Fruit fly (Drosophila melanogaster): ENCODE results near the gene CG14024.

Gene CG14024

DNA sequence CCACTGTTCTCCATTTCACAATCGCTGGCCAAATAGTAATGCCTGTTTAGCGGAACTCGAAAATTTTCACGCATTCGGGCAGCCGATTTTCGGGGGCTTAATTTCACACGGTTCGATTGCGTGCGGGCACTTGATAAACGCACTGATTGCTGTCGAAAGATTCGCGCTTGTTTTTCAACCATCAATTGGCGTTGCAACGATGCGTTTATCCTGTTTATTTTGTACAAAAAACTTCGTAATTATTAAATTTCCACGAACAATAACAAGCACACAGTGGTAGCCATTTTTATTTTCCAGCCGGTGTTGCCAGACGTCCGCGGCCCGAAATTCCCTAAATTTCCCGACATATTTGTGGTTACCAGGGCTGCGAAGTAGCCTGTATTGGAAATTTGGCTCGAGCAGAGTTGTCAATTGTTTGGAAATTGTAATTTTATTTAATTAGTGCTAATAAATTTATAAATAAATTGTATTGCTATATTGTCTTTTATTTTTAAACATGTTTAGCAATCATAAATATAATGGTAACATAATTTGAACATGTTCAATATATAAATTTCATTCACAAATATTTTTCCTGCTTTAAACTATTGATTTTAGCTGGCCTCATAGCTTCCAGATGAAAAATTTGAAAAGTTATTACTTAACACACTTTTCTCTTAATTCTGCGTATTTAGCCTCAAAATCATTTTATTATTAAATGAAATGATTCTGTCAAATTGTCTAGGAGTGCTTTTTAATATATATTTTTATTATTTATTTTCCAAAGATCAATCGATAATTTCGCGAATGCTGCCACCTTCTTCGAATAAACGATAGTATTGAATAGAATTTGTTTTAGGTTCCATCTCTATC, 11.9 kb upstream of the CG14024 start, which contains the start of the genes Ncoa6 and cype:
Gene Ncoa6, minus strand, starts transcription at position 270 of the 852 bp plus-strand sequence.
Gene cype, plus strand, starts transcription at position 814 of the 852 bp plus-strand sequence.
- TF ChIP-seq CG8478 (optimal IDR thresholded peaks at IDR 0.05) (no peak), CTCF (optimal IDR thresholded peaks at IDR 0.05) (no peak)

DNA sequence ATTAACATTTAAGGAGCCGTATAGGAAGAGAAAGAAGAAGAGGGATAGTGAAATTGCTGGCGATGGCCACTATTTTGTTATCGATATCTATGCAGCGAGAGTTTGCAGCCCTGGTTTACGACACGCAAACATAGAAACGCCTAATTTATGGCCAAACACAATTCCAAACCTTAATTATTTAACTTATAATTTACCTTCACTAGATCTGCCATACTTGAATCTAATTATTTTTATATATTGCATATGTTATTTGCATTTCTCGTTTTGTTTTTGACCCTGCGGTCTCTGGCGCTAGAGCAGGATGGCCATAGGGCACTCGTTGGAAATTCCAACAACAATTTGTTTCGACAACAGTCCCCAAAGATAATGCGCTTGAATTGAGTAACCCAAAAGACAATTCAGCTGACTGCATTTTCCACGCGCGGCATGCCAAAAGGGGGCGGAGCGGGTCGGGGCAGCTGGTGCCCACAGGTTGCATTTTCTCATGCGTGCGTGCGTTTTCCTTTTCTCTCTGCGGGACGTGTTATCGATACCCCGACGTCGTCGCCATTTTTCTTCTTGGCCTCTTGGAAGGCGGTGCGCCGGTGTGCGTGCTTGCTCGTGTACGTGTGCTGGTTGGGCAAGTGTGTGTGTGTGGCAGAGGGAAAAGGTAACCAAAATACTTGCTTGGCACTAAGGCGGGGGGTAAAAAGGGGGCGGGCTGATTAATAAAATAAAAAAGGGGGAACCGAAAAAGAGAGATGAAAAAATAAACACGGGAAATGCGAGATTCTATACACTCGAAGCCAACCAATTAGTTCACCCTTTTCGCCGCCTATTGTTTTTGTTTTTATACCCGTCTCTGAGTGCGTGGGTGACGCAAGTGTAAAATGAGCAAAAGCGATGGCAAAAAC, 10.5 kb upstream of the CG14024 start:
- TF ChIP-seq CTCF (optimal IDR thresholded peaks at IDR 0.05) (no peak), CG8478 (optimal IDR thresholded peaks at IDR 0.05) (no peak)

DNA sequence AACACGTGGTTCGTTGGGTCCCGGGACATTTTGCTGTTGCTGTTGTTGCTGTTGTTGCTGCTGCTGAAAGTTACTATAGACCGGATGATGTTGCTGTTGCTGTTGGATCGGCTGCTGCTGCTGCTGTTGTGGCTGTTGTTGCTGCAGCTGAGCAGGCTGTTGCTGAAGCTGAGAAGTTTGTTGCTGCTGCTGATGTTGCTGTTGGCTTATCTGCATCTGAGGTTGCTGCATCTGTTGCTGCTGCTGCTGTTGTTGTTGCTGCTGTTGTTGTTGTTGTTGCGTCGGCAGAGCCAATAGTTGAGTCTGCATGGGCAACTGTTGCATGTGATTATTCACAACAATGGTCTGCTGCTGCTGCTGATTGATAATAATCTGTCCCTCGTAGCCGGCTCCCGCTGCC, 6.3 kb upstream of the CG14024 start:
- TF ChIP-seq CG8478 (optimal IDR thresholded peaks at IDR 0.05) (no peak), CTCF (optimal IDR thresholded peaks at IDR 0.05) (no peak)

- TF ChIP-seq CTCF (optimal IDR thresholded peaks at IDR 0.05) (no peak), CG8478 (optimal IDR thresholded peaks at IDR 0.05) (no peak)
Observed at dm6 chr2L:5320063-5320462, 5.4 kb upstream of the CG14024 start.

- TF ChIP-seq CTCF (optimal IDR thresholded peaks at IDR 0.05): no peak
- TF ChIP-seq CG8478 (optimal IDR thresholded peaks at IDR 0.05): no peak
Observed at dm6 chr2L:5309369-5309768, 5.3 kb downstream of the CG14024 start.

DNA sequence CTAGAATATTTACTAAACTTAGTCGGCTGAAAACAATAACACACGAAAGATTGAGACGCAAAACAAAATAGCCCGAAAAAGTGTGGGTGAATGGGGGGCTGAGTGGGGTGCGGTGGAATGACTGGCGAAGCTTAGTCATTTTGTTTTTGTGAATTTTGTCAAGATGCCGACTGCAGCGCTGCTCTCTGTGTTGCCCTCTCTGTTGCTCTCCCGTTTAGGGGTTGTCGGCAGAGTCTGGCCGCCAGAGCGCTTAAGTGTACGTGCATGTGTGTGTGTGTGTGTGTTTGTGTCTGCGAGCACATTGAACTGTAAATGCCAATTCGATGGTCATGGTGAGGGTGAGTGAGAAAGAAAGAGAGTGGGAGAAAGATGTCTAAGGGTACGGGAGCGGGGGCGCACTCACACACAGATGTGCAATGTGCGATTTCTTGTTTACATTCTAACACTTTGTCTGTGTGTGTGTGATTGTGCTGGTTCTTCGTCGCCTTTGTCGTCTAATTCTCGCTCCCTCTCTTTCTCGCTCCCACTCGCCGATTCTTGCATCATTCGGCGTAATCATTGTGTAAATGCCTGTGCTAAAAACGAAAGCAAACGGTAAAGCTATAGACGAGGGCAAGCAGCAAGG, 8.2 kb downstream of the CG14024 start:
- TF ChIP-seq CTCF (optimal IDR thresholded peaks at IDR 0.05) (peak in 1 of 2 experiments; percentile 29), CG8478 (optimal IDR thresholded peaks at IDR 0.05) (no peak)

DNA sequence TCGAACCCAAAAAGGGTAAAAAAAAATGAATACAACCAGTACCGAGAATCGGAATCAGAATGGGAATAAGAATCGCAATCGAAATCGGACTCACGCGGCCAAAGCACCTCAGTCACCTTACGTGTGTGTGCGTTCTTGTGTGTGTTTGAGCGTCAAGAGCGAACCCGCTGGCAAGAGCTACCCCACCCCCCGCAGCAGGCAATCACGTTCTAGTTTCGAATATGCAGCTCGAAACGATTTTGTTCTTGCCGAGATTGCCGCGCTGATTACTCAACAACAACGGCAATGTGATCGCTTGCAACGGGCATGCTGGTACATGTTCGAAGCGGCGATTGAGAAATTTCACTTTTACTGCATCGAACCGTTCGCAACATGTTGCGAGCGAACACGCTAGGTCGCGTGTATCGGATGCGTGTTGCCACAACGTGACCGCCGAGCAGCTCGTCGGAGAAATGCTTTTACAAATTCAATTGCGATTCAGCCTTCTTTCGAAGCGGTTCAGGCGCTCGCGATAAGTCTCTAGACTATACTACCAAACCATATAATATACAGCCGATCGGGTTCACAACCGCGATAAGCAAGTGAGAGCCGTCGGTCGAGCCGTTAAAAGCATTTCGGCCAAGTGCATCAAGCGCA, 9.3 kb downstream of the CG14024 start:
- TF ChIP-seq CG8478 (optimal IDR thresholded peaks at IDR 0.05) (no peak), CTCF (optimal IDR thresholded peaks at IDR 0.05) (peak in 1 of 2 experiments; percentile 14)

dm6 chr2L:5304367-5304766, 10.3 kb downstream of the CG14024 start:
- TF ChIP-seq CTCF (optimal IDR thresholded peaks at IDR 0.05) (no peak), CG8478 (optimal IDR thresholded peaks at IDR 0.05) (no peak)

dm6 chr2L:5303044-5303904, 11.4 kb downstream of the CG14024 start:
- TF ChIP-seq CG8478 (optimal IDR thresholded peaks at IDR 0.05) (no peak), CTCF (optimal IDR thresholded peaks at IDR 0.05) (no peak)

DNA sequence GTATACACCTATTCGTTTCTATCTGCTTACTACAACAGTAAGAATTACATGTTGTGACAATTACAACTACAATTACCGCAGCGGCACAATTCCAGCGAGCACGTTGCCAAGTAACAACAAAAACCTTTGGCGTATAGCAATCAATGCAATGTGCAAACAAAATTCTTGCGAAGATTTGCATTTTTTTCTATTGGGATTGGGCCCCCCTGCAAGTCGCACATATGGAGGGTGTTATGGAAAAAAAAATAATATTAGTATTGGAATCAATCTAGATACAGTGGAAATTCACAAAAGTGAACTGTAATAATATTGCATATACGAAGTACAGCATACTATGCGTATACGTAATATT, 12.0 kb downstream of the CG14024 start:
- TF ChIP-seq CTCF (optimal IDR thresholded peaks at IDR 0.05) (no peak), CG8478 (optimal IDR thresholded peaks at IDR 0.05) (no peak)

- TF ChIP-seq CG8478 (optimal IDR thresholded peaks at IDR 0.05) (no peak), CTCF (optimal IDR thresholded peaks at IDR 0.05) (no peak)
Observed at dm6 chr2L:5302284-5302683, 12.4 kb downstream of the CG14024 start.

dm6 chr2L:5300785-5301616, 13.7 kb downstream of the CG14024 start:
- TF ChIP-seq CTCF (optimal IDR thresholded peaks at IDR 0.05) (no peak), CG8478 (optimal IDR thresholded peaks at IDR 0.05) (no peak)

dm6 chr2L:5300237-5300668, 14.4 kb downstream of the CG14024 start:
- TF ChIP-seq CG8478 (optimal IDR thresholded peaks at IDR 0.05): no peak
- no peak for TF ChIP-seq CTCF (optimal IDR thresholded peaks at IDR 0.05)
